Fruit fly (Drosophila melanogaster) S2 (cell line): ENCODE results near the gene Nak.

Source experiments
- CG8478 ChIP-seq: fragments of >200 bp; optimal IDR thresholded peaks from 2 replicates; lab custom pipeline; 2018
- CTCF ChIP-seq, 2 experiments: fragments of >200 bp; optimal IDR thresholded peaks; 2 replicates each; lab custom pipeline; 2018

Gene Nak

DNA sequence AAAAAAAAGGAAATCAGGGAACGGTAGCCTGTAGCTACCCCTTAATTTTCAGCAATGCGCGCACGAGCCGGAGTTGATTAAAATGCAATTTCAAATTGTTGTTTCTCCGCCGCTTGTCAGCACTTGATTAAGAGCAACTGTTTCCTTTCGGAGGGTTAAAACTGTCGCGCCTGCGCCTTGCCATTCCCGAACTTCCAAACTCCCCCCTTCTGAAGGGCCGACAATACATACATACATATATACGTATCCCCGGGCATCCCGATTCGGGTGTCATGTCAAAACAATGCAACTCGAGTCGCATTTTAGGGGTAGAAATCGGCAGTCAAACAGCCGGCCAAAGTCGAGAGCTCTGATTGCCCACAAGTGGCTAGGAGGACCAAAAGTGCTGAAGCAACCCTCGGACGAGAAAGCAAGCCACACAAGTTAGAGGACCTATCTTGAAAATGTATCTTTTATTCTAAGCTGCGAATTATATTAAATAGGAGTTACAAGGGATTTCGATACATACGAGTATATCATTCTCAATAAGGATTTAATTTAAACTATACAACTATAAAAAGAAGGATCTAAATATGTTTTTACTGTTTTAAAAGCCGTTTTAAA is 43.8 kb downstream of the Nak start:
- no peak for TF ChIP-seq CG8478
- TF ChIP-seq CTCF (optimal IDR thresholded peaks at IDR 0.05; lab: Kevin White, UChicago) = no peak

DNA sequence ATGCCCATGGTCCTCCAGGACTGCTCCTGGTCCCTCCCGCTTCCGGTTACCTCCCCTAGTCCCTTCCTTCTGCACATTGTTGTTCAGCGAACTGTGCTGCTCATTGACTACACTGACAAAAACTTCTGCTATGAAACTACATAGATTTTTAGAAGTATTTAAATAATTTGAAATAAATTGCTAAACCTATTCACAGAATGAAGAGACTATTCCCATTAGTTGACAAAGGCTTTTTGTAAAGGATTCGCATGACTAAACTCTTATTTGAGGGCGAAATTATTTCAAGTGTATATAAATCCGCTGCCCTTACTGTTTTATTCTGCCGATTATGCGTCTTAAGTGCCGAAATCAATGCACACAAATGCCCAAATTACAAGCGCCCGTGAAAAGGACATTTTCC is 47.3 kb downstream of the Nak start:
- TF ChIP-seq CG8478 (no peak), CTCF (optimal IDR thresholded peaks at IDR 0.05; lab: Kevin White, UChicago) (no peak)

DNA sequence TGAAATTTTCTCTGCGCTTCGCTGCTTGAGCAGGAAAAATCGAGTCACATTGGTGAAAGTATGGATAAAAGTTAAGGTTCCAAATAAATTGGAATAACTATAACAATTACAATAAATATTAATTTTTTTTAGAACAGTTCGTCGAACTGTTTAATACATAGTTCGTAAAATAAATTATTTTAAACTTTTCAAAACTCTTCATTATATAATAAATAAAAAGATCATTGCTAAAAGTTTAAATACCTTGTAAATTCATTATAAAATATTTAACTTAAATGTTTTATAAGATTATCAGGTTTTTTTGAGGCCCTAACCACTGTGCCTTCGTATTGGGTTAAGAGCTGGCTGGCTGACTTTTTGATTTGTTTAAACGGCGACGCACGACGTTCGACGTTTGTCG is 49.1 kb downstream of the Nak start:
- TF ChIP-seq CTCF (optimal IDR thresholded peaks at IDR 0.05; lab: Kevin White, UChicago) (no peak), CG8478 (no peak)

DNA sequence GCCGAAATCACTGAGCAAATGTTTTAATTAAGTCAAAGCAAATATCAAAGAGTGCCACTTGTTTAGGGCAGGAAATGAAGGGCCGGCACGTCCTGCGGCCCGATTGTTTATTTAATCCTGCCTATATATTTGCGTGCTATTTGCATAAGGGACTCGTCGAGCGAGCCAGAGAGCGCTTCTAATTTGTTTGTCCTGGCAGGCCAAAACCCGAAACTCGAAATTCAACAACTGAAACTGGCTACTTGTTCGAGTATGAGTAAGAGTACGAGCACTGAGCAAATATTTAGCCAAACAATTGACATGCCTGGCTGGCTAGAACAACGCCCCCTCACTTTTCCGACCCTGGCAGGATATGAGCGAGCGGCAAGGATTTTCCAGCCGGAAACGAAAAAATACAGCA is 51.0 kb downstream of the Nak start:
- no peak for TF ChIP-seq CTCF (optimal IDR thresholded peaks at IDR 0.05; lab: Kevin White, UChicago)
- TF ChIP-seq CG8478 = no peak

DNA sequence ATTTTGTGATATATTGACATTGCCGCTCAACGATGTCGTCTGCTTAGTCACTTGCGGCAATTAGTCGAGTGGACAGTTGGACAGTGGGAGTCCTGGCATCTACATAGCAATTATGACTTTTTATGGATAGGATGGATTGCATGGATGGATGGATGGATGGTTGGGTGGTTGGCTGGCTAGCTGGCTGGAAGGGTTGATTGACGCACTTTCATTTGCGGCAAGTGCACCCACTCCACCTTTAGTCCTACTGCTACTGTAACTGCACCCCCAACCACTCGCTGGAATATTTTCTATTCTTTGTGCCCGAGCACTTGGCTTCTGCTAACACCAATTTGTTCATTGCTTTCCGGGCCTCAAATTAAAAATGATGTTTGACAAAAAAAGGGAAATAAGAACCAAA is 53.7 kb downstream of the Nak start:
- no peak for TF ChIP-seq CTCF (optimal IDR thresholded peaks at IDR 0.05; lab: Kevin White, UChicago)
- no peak for TF ChIP-seq CG8478
